Worm (Caenorhabditis elegans) whole organism, L1 larva: ENCODE data around the gene vha-13.

Source experiments
- C16A3.4 ChIP-seq: fragments of 150-350 bp; optimal IDR thresholded peaks from 2 replicates; lab custom pipeline; 2014; ENCODE audit warnings: missing biosample characterization, missing genetic modification characterization
- ces-1 ChIP-seq: fragments of 150-350 bp; optimal IDR thresholded peaks from 2 replicates; lab custom pipeline; 2014; ENCODE audit warnings: missing biosample characterization, missing genetic modification reagents, missing genetic modification characterization
- egl-27 ChIP-seq, 2 experiments: fragments of 150-350 bp in 1 of 2; sonication (generic microtip); optimal IDR thresholded peaks; 3 replicates each; lab custom pipeline; 2017 to 2018; ENCODE audit warnings: missing biosample characterization in 2 of 2, missing genetic modification characterization in 2 of 2, missing genetic modification reagents in 2 of 2
- fos-1 ChIP-seq: fragments of 150-350 bp; optimal IDR thresholded peaks from 2 replicates; lab custom pipeline; 2014; ENCODE audit warnings: missing biosample characterization, missing genetic modification characterization
- lin-15B ChIP-seq: fragments of 150-350 bp; sonication (generic microtip); optimal IDR thresholded peaks from 3 replicates; lab custom pipeline; 2014; ENCODE audit warnings: missing biosample characterization, missing genetic modification characterization
- lsy-2 ChIP-seq, 2 experiments: fragments of 150-350 bp; optimal IDR thresholded peaks; 2 replicates each; lab custom pipeline; 2014; ENCODE audit warnings: missing biosample characterization in 2 of 2, missing genetic modification characterization in 2 of 2
- nhr-76 ChIP-seq: sonication (generic microtip); optimal IDR thresholded peaks from 2 replicates; lab custom pipeline; 2017; ENCODE audit warnings: missing biosample characterization, missing genetic modification characterization
- pqm-1 ChIP-seq: sonication (generic microtip); optimal IDR thresholded peaks from 3 replicates; lab custom pipeline; 2017; ENCODE audit warnings: missing biosample characterization, missing genetic modification characterization
- snpc-4 ChIP-seq: fragments of 150-350 bp; optimal IDR thresholded peaks from 2 replicates; lab custom pipeline; 2014; ENCODE audit warnings: missing biosample characterization, missing genetic modification characterization
- snu-23 ChIP-seq: sonication (generic microtip); optimal IDR thresholded peaks from 2 replicates; lab custom pipeline; 2016; ENCODE audit warnings: missing genetic modification characterization, missing compliant biosample characterization
- tbx-2 ChIP-seq: sonication (generic microtip); optimal IDR thresholded peaks from 2 replicates; lab custom pipeline; 2016; ENCODE audit warnings: missing genetic modification characterization, missing compliant biosample characterization
- unc-30 ChIP-seq: sonication (generic microtip); optimal IDR thresholded peaks from 2 replicates; lab custom pipeline; 2017; ENCODE audit warnings: missing biosample characterization, missing genetic modification characterization

ce11 chrV:14361973-14362372, 10.5 kb downstream of the vha-13 start:
- no peak for TF ChIP-seq tbx-2
- no peak for TF ChIP-seq unc-30
- no peak for TF ChIP-seq snpc-4 (tag; lab: Kevin White, UChicago)
- TF ChIP-seq lsy-2 (tag; optimal IDR thresholded peaks at IDR 0.05; lab: Kevin White, UChicago), result no peak
- TF ChIP-seq lin-15B (tag; lab: Kevin White, UChicago), result no peak
- TF ChIP-seq pqm-1 (tag; lab: Kevin White, UChicago), result no peak
- TF ChIP-seq egl-27 (tag; optimal IDR thresholded peaks at IDR 0.05; lab: Kevin White, UChicago), result no peak
- no peak for TF ChIP-seq fos-1 (tag; lab: Kevin White, UChicago)
- TF ChIP-seq nhr-76, result no peak
- TF ChIP-seq snu-23, result no peak
- TF ChIP-seq ces-1, result no peak
- TF ChIP-seq C16A3.4 (tag; lab: Kevin White, UChicago), result no peak
